Worm (Caenorhabditis elegans) whole organism, young adult: ENCODE results near the gene C06A1.7.
A peak's percentile ranks its signal among the peaks of the same experiment; 100 is the strongest.

Experiments used
- Y53G8AR.9 ChIP-seq: fragments of 200-800 bp; sonication (Bioruptor generic); conservative IDR thresholded peaks from 2 replicates; pipeline ENCODE4 v1.3.6; 2022; ENCODE audit warnings: missing genetic modification reagents, missing genetic modification characterization, missing compliant biosample characterization
- ccch-3 ChIP-seq: fragments of 200-800 bp; sonication (Bioruptor generic); optimal IDR thresholded peaks from 2 replicates; lab custom pipeline; 2018; ENCODE audit warnings: mild to moderate bottlenecking, missing genetic modification characterization, missing compliant biosample characterization
- ceh-100 ChIP-seq: fragments of 200-800 bp; sonication (Bioruptor generic); IDR thresholded peaks from 2 replicates; pipeline ENCODE4 v1.3.6; 2022; ENCODE audit warnings: missing genetic modification reagents, missing genetic modification characterization, missing compliant biosample characterization
- dpl-1 ChIP-seq: fragments of 150-350 bp; optimal IDR thresholded peaks from 2 replicates; lab custom pipeline; 2014; ENCODE audit warnings: missing biosample characterization, missing genetic modification reagents, missing genetic modification characterization
- hsf-1 ChIP-seq: fragments of 200-800 bp; sonication (Bioruptor generic); IDR thresholded peaks from 2 replicates; pipeline ENCODE4 v1.3.6; 2022; ENCODE audit warnings: missing genetic modification reagents, missing genetic modification characterization, missing compliant biosample characterization
- mxl-1 ChIP-seq: sonication (generic microtip); optimal IDR thresholded peaks from 2 replicates; lab custom pipeline; 2016; ENCODE audit warnings: missing genetic modification characterization, missing compliant biosample characterization

ce11 chrII:10545924-10546783, 18.5 kb upstream of the C06A1.7 start:
- TF ChIP-seq ccch-3, result no peak
- 0 out of 2 replicates have a peak, but pooled peaks have one; percentile 8 for TF ChIP-seq ceh-100 (GFP tag; lab: Robert Waterston, UW)
- TF ChIP-seq hsf-1 (GFP tag; lab: Robert Waterston, UW), result peak; percentile 85
- TF ChIP-seq dpl-1 (GFP tag; lab: Kevin White, UChicago), result no peak
- no peak for TF ChIP-seq mxl-1 (tag; lab: Kevin White, UChicago)
- peak; percentile 32; the same call in 1 of the 2 replicates for TF ChIP-seq Y53G8AR.9 (GFP tag; lab: Robert Waterston, UW)
